Fruit fly (Drosophila melanogaster): ENCODE measurements around the gene CG32485.
A peak's percentile ranks its signal among the peaks of the same experiment; 100 is the strongest.

DNA sequence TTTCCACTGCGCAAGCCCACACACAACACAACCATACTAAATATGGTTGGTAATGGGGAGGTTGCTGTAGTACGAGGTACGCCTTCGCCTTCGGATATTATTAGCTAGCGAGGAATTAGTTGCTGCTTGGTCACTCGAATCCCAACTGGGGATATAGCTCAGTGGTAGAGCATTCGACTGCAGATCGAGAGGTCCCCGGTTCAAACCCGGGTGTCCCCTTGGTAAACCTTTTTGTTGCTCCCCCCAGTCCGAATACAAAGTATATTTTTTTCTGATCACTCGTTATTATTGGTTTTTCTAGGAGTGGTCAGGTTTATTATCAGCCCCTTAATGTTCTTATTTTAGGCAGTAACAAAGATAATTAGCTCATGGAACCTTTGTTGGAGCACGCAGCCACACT lies 45.5 kb downstream of the CG32485 start:
- TF ChIP-seq OdsH (GFP tag; optimal IDR thresholded peaks at IDR 0.05), result no peak
- no peak for TF ChIP-seq Blimp-1 (GFP tag; optimal IDR thresholded peaks at IDR 0.05)
- TF ChIP-seq CG10631 (GFP tag; optimal IDR thresholded peaks at IDR 0.05), result no peak
- TF ChIP-seq Lpt (GFP tag; optimal IDR thresholded peaks at IDR 0.05), result no peak
- no peak for TF ChIP-seq lz (GFP tag; optimal IDR thresholded peaks at IDR 0.05)
- TF ChIP-seq CG4318 (GFP tag; optimal IDR thresholded peaks at IDR 0.05), result no peak
- TF ChIP-seq CG6163 (GFP tag; IDR thresholded peaks at IDR 0.05), result peak; percentile 30; the same call in 2 of the 3 replicates
- TF ChIP-seq ss (GFP tag; optimal IDR thresholded peaks at IDR 0.05), result no peak

All from whole organism, prepupa.